Worm (Caenorhabditis elegans): ENCODE data around the gene Y116A8B.1.

DNA sequence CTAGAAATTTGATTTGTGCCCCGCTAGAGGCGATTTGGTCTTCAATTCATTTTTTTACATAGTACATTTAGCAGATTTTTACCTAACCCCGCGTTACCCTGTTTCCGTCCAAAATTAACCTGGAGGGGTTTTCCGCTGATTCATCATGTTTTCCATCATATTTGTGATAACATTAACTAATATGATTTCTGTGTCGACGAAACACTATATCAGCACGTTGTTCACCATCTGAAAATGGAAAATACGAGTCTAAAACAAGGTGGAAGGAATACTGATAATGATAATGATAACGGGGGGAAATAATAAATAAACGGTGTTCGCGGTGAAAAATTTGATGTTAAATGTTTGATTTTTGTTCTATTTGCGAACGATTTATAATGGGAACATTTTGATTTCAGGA lies 44.4 kb upstream of the Y116A8B.1 start:
- TF ChIP-seq ztf-4 (tag; optimal IDR thresholded peaks at IDR 0.05) (no peak), pha-4 (tag; optimal IDR thresholded peaks at IDR 0.05) (peak; percentile 80), pqm-1 (tag; optimal IDR thresholded peaks at IDR 0.05) (peak; percentile 98), unc-62 (GFP tag; optimal IDR thresholded peaks at IDR 0.05) (no peak), R02D3.7 (tag; optimal IDR thresholded peaks at IDR 0.05) (no peak), fos-1 (tag; optimal IDR thresholded peaks at IDR 0.05) (no peak), ZK546.5 (tag; optimal IDR thresholded peaks at IDR 0.05) (no peak), unc-39 (tag; optimal IDR thresholded peaks at IDR 0.05) (no peak), nhr-237 (tag; optimal IDR thresholded peaks at IDR 0.05) (no peak), nhr-43 (tag; optimal IDR thresholded peaks at IDR 0.05; ENCODE audit: poor library complexity, severe bottlenecking) (no peak), ama-1 (optimal IDR thresholded peaks at IDR 0.05) (no peak)
